Worm (Caenorhabditis elegans): ENCODE data around the gene ZK930.6.

DNA sequence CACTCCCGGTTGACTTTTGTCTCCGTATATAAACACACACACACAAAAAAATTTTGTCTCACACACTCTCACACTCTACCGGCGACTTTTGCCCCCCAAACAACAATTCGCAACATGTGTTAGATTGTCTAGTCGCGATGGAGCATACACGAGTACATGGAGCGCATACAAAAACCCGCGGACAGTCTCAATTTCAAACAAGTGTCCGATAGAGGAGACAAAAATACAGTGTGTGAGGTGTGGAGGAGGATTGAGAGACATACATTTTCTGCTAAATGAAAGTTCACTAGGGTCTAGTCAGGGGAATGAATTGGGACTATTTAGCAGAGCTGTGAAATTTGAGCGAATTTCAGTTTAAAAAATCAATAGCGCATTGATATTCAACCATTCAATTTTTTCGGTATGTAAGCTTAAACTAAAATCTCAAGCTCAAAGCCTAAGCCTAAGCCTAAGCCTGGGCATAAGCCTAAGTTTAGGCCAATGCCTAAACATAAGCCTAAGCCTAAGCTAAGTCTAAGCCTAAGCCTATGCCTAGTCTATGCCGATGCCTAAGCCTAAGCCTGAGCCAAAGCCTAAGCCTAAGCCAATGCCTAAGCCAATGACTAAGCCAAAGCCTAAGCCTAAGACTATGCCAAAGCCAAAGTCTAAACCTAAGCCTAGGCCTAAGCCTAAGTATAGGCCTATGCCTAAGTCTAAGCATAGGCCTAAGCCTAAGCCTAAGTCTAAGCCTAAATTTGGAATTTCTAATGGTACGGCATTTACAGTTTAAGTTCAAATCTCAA, 39.2 kb downstream of the ZK930.6 start:
- no peak for TF ChIP-seq pha-4 (tag; optimal IDR thresholded peaks at IDR 0.05)
- TF ChIP-seq F13H6.1 (tag; optimal IDR thresholded peaks at IDR 0.05), result no peak
- no peak for TF ChIP-seq ama-1 (optimal IDR thresholded peaks at IDR 0.05)
